Worm (Caenorhabditis elegans) whole organism, late embryonic: ENCODE measurements around the gene clec-55.

ENCODE experiments used
- K02D7.2 ChIP-seq: sonication (generic microtip); optimal IDR thresholded peaks from 2 replicates; lab custom pipeline; 2017; ENCODE audit warnings: mild to moderate bottlenecking, missing genetic modification characterization, missing compliant biosample characterization
- Y22D7AL.16 ChIP-seq: sonication (generic microtip); optimal IDR thresholded peaks from 2 replicates; lab custom pipeline; 2016; ENCODE audit warnings: missing genetic modification characterization, missing compliant biosample characterization
- ahr-1 ChIP-seq: sonication (generic microtip); optimal IDR thresholded peaks from 2 replicates; lab custom pipeline; 2016; ENCODE audit warnings: missing genetic modification characterization, missing compliant biosample characterization
- ama-1 ChIP-seq: fragments of 150-350 bp; optimal IDR thresholded peaks from 2 replicates; lab custom pipeline; 2014
- ceh-14 ChIP-seq: sonication (generic microtip); optimal IDR thresholded peaks from 2 replicates; lab custom pipeline; 2016; ENCODE audit warnings: missing genotype, missing genetic modification characterization, missing compliant biosample characterization
- ceh-18 ChIP-seq: sonication (generic microtip); optimal IDR thresholded peaks from 2 replicates; lab custom pipeline; 2016; ENCODE audit warnings: missing genetic modification characterization, missing compliant biosample characterization
- ceh-19 ChIP-seq: fragments of 200-800 bp; sonication (Bioruptor generic); optimal IDR thresholded peaks from 2 replicates; lab custom pipeline; 2018; ENCODE audit warnings: mild to moderate bottlenecking, missing genetic modification characterization, missing compliant biosample characterization
- ceh-2 ChIP-seq: sonication (generic microtip); optimal IDR thresholded peaks from 2 replicates; lab custom pipeline; 2016; ENCODE audit warnings: missing genotype, missing genetic modification characterization, missing compliant biosample characterization
- ceh-22 ChIP-seq: sonication (generic microtip); optimal IDR thresholded peaks from 2 replicates; lab custom pipeline; 2017; ENCODE audit warnings: missing biosample characterization, missing genetic modification characterization
- ceh-30 ChIP-seq: fragments of 150-350 bp; optimal IDR thresholded peaks from 2 replicates; lab custom pipeline; 2014; ENCODE audit warnings: missing biosample characterization, missing genetic modification characterization
- ceh-31 ChIP-seq: sonication (generic microtip); optimal IDR thresholded peaks from 2 replicates; lab custom pipeline; 2016; ENCODE audit warnings: missing genetic modification characterization, missing compliant biosample characterization
- ceh-34 ChIP-seq: sonication (generic microtip); optimal IDR thresholded peaks from 2 replicates; lab custom pipeline; 2016; ENCODE audit warnings: mild to moderate bottlenecking, missing genetic modification characterization, missing compliant biosample characterization
- ceh-45 ChIP-seq: fragments of 200-800 bp; sonication (Bioruptor generic); IDR thresholded peaks from 2 replicates; pipeline ENCODE4 v1.3.6; 2022; ENCODE audit warnings: missing genetic modification reagents, missing genetic modification characterization, missing compliant biosample characterization
- ceh-6 ChIP-seq: fragments of 200-800 bp; sonication (Bioruptor generic); optimal IDR thresholded peaks from 2 replicates; lab custom pipeline; 2018; ENCODE audit warnings: mild to moderate bottlenecking, missing genetic modification characterization, missing compliant biosample characterization
- ceh-9 ChIP-seq: sonication (generic microtip); optimal IDR thresholded peaks from 2 replicates; lab custom pipeline; 2016; ENCODE audit warnings: mild to moderate bottlenecking, missing genetic modification characterization, inconsistent platforms, missing compliant biosample characterization
- dve-1 ChIP-seq: sonication (generic microtip); optimal IDR thresholded peaks from 2 replicates; lab custom pipeline; 2017; ENCODE audit warnings: antibody characterized with exemption, mild to moderate bottlenecking, missing genetic modification characterization, missing compliant biosample characterization
- ets-4 ChIP-seq: sonication (generic microtip); optimal IDR thresholded peaks from 2 replicates; lab custom pipeline; 2016; ENCODE audit warnings: missing genetic modification characterization, missing compliant biosample characterization
- fax-1 ChIP-seq: sonication (generic microtip); optimal IDR thresholded peaks from 2 replicates; lab custom pipeline; 2016; ENCODE audit warnings: missing genotype, missing genetic modification characterization, missing compliant biosample characterization
- fkh-10 ChIP-seq: fragments of 150-350 bp; optimal IDR thresholded peaks from 2 replicates; lab custom pipeline; 2014; ENCODE audit warnings: missing biosample characterization, missing genetic modification reagents, missing genetic modification characterization
- fkh-6 ChIP-seq: sonication (generic microtip); optimal IDR thresholded peaks from 2 replicates; lab custom pipeline; 2016; ENCODE audit warnings: missing genetic modification characterization, missing compliant biosample characterization
- hlh-13 ChIP-seq: fragments of 200-800 bp; sonication (Bioruptor generic); optimal IDR thresholded peaks from 2 replicates; lab custom pipeline; 2018; ENCODE audit warnings: mild to moderate bottlenecking, missing genetic modification characterization, missing compliant biosample characterization
- hlh-30 ChIP-seq: sonication (generic microtip); optimal IDR thresholded peaks from 2 replicates; lab custom pipeline; 2017; ENCODE audit warnings: antibody characterized with exemption, missing genetic modification characterization, missing compliant biosample characterization; ENCODE audit not compliant: insufficient read depth
- hlh-6 ChIP-seq: sonication (generic microtip); optimal IDR thresholded peaks from 2 replicates; lab custom pipeline; 2016; ENCODE audit warnings: missing genotype, missing genetic modification characterization, missing compliant biosample characterization
- hlh-8 ChIP-seq: sonication (generic microtip); optimal IDR thresholded peaks from 2 replicates; lab custom pipeline; 2016; ENCODE audit warnings: missing genotype, missing genetic modification characterization, missing compliant biosample characterization
- madf-2 ChIP-seq: sonication (generic microtip); optimal IDR thresholded peaks from 2 replicates; lab custom pipeline; 2017; ENCODE audit warnings: missing genetic modification characterization, missing compliant biosample characterization
- nfya-1 ChIP-seq: sonication (generic microtip); optimal IDR thresholded peaks from 2 replicates; lab custom pipeline; 2017; ENCODE audit warnings: missing genetic modification characterization, mild to moderate bottlenecking, missing compliant biosample characterization, antibody characterized with exemption, moderate library complexity
- nhr-232 ChIP-seq: sonication (generic microtip); optimal IDR thresholded peaks from 2 replicates; lab custom pipeline; 2016; ENCODE audit warnings: missing genetic modification characterization, missing compliant biosample characterization
- npax-4 ChIP-seq: sonication (generic microtip); optimal IDR thresholded peaks from 2 replicates; lab custom pipeline; 2016; ENCODE audit warnings: missing genetic modification characterization, missing compliant biosample characterization
- pag-3 ChIP-seq: sonication (generic microtip); optimal IDR thresholded peaks from 2 replicates; lab custom pipeline; 2016; ENCODE audit warnings: missing compliant biosample characterization, missing genetic modification characterization, borderline replicate concordance
- pat-9 ChIP-seq: fragments of 200-800 bp; sonication (Bioruptor generic); optimal IDR thresholded peaks from 2 replicates; lab custom pipeline; 2018; ENCODE audit warnings: mild to moderate bottlenecking, missing genetic modification characterization, moderate library complexity, missing compliant biosample characterization
- pax-1 ChIP-seq: fragments of 150-350 bp; optimal IDR thresholded peaks from 2 replicates; lab custom pipeline; 2014; ENCODE audit warnings: missing biosample characterization, missing genetic modification characterization
- pha-4 ChIP-seq: fragments of 150-350 bp; optimal IDR thresholded peaks from 2 replicates; lab custom pipeline; 2018; ENCODE audit warnings: missing biosample characterization, missing genetic modification reagents, missing genetic modification characterization
- pqm-1 ChIP-seq: sonication (generic microtip); optimal IDR thresholded peaks from 2 replicates; lab custom pipeline; 2016; ENCODE audit warnings: missing genetic modification characterization, missing compliant biosample characterization
- pros-1 ChIP-seq: fragments of 150-350 bp; optimal IDR thresholded peaks from 2 replicates; lab custom pipeline; 2014; ENCODE audit warnings: missing biosample characterization, missing genetic modification reagents, missing genetic modification characterization
- ref-2 ChIP-seq: sonication (generic microtip); optimal IDR thresholded peaks from 2 replicates; lab custom pipeline; 2016; ENCODE audit warnings: missing genetic modification characterization, missing compliant biosample characterization
- rnt-1 ChIP-seq: sonication (generic microtip); optimal IDR thresholded peaks from 2 replicates; lab custom pipeline; 2016; ENCODE audit warnings: missing genetic modification characterization, missing compliant biosample characterization
- sox-2 ChIP-seq: fragments of 200-800 bp; sonication (Bioruptor generic); IDR thresholded peaks from 2 replicates; pipeline ENCODE4 v1.3.6; 2022; ENCODE audit warnings: missing genetic modification reagents, missing genetic modification characterization, missing compliant biosample characterization
- unc-3 ChIP-seq, 2 experiments: fragments of 200-800 bp in 1 of 2; sonication (Bioruptor generic) in 1 of 2; sonication (generic microtip) in 1 of 2; conservative IDR thresholded peaks in 1 of 2; optimal IDR thresholded peaks in 1 of 2; 2 replicates each; pipeline versions ENCODE4 v1.3.6 to Lab custom; 2016 to 2022; ENCODE audit warnings: missing compliant biosample characterization in 2 of 2, missing genetic modification characterization in 2 of 2, missing genetic modification reagents in 1 of 2
- zip-5 ChIP-seq: sonication (generic microtip); optimal IDR thresholded peaks from 2 replicates; lab custom pipeline; 2016; ENCODE audit warnings: missing genetic modification characterization, missing compliant biosample characterization

Gene clec-55

DNA sequence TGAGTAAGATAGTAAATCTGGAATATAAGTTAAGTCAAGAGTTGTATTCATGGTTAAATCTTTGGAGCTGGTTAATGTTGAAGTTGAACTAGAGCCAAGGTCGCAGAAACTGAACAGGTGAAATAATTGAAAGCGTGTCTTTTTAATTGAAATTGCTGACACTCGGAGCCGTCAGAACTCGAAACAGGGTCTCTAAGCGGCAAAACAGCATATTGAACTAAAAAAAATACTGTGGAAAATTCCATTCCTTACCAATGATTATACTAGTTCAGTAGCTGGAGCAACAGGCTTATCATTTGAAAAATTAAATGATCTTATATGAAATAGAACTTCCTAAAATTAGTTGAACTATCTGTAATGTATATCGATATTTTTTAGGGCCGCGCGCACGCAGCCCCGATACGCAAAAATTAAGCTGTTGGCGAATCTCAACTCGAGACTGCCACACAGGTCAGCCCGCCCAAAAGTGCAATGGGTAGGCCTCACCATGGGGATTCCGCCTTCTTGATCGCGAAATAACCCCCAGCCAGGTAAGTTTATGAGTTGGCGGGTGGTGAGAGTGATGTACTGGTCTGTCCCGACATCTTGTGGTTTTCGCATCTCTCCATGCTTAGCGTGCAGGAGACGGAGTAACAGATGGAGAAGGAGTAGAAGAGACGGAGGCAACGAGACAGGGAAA, 10.7 kb upstream of the clec-55 start, which contains the start of gene srz-97:
srz-97 (minus strand) TSS at position 51 of the 679 bp plus-strand sequence.
- no peak for TF ChIP-seq npax-4 (tag; lab: Kevin White, UChicago)
- TF ChIP-seq dve-1 (tag; lab: Kevin White, UChicago) = no peak
- no peak for TF ChIP-seq pha-4 (tag; lab: Kevin White, UChicago)
- no peak for TF ChIP-seq ceh-30 (tag; lab: Kevin White, UChicago)
- no peak for TF ChIP-seq ceh-45 (GFP tag; lab: Robert Waterston, UW)
- TF ChIP-seq ceh-34 (tag; lab: Kevin White, UChicago) = no peak
- no peak for TF ChIP-seq fax-1 (tag; lab: Kevin White, UChicago)
- TF ChIP-seq ceh-19 (GFP tag; lab: Kevin White, UChicago) = no peak
- no peak for TF ChIP-seq nhr-232
- no peak for TF ChIP-seq unc-3 (GFP tag; conservative IDR thresholded peaks at IDR 0.05; lab: Robert Waterston, UW)
- no peak for TF ChIP-seq unc-3 (tag; optimal IDR thresholded peaks at IDR 0.05; lab: Kevin White, UChicago)
- TF ChIP-seq hlh-6 = no peak
- TF ChIP-seq, all 69 proteins: peak for 0

DNA sequence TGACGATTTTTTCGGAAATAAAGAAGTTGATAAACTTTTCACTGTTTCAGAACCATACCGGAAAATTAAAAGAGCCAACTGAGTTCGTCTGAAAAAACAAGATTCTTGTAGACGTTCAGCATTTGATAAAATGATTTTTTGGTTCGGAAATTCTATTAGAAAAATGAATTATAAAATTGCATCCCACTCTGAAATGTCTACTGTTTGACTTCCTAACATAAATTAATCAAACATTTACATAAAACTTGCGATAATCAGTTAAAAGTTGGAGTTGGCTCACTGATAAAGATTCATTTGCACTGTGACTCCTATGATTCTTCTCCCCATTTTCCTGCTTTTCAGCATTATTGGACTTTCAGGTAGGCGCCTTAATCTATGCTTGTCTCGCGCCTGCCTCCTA, 10.1 kb upstream of the clec-55 start, which contains the start of gene clec-57:
clec-57 (plus strand) TSS at position 301 of the 400 bp plus-strand sequence.
- no peak for TF ChIP-seq pros-1 (tag; lab: Kevin White, UChicago)
- TF ChIP-seq ceh-45 (GFP tag; lab: Robert Waterston, UW) = no peak
- no peak for TF ChIP-seq fkh-6 (tag; lab: Kevin White, UChicago)
- TF ChIP-seq nfya-1 (tag; lab: Kevin White, UChicago) = no peak
- no peak for TF ChIP-seq pax-1 (tag; lab: Kevin White, UChicago)
- no peak for TF ChIP-seq ceh-30 (tag; lab: Kevin White, UChicago)
- TF ChIP-seq sox-2 (GFP tag; lab: Robert Waterston, UW) = no peak
- TF ChIP-seq ceh-9 (tag; lab: Kevin White, UChicago) = no peak
- TF ChIP-seq pag-3 (tag; lab: Kevin White, UChicago) = no peak
- no peak for TF ChIP-seq hlh-30 (tag; lab: Kevin White, UChicago)

DNA sequence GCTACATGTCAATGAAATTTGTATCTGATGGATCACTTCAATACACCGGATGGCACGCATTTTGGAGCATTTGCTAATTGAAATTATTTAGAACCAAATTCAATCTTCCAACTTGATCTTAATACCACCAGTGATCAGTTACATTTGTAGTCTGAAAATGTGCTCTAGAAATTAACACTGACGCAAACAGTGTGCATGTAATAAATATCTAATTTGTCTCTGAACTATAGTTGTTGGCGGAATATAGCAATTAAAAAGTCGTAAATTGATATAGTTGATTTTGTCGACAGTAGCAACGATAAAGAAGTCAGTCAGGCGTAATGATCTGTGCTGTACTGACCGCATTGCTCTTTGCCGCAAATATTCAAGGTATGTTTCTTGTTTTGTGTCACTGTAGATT, 6.8 kb upstream of the clec-55 start, which contains the start of gene clec-227:
clec-227 (plus strand) TSS at position 301 of the 400 bp plus-strand sequence.
- TF ChIP-seq fkh-10 (GFP tag; lab: Kevin White, UChicago) = no peak
- no peak for TF ChIP-seq ahr-1 (tag; lab: Kevin White, UChicago)
- TF ChIP-seq hlh-13 (GFP tag; lab: Kevin White, UChicago) = no peak
- TF ChIP-seq madf-2 (tag; lab: Kevin White, UChicago) = no peak
- TF ChIP-seq pqm-1 (tag; lab: Kevin White, UChicago) = no peak
- TF ChIP-seq K02D7.2 (tag; lab: Kevin White, UChicago) = no peak
- TF ChIP-seq dve-1 (tag; lab: Kevin White, UChicago) = no peak
- no peak for TF ChIP-seq zip-5 (tag; lab: Kevin White, UChicago)
- no peak for TF ChIP-seq rnt-1 (tag; lab: Kevin White, UChicago)
- TF ChIP-seq ref-2 (tag; lab: Kevin White, UChicago) = no peak
- no peak for TF ChIP-seq ceh-14 (tag; lab: Kevin White, UChicago)
- TF ChIP-seq hlh-30 (tag; lab: Kevin White, UChicago) = no peak
- TF ChIP-seq nhr-232 = no peak
- no peak for TF ChIP-seq hlh-8 (tag; lab: Kevin White, UChicago)
- no peak for TF ChIP-seq ets-4 (tag; lab: Kevin White, UChicago)

DNA sequence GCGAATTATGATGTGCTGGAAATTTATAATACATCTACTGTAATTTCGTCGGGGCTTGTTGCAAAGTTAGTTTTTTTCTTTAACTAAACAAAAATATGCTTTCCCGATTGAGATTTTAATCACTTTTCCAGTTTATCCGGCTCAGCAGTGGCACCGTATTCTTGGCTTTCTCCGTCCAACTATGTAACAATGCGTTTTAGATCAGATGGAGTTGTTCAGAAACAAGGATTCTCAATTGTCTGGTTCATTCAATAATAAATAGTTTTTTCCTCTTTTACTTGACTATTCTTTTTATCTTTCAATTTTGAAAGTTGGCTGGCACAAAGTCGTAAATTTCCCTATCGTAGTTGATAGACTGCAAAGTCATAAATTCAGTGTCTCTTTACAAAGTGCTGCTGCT, 5.0 kb upstream of the clec-55 start, which contains the start of gene clec-56:
clec-56 (plus strand) TSS at position 301 of the 400 bp plus-strand sequence.
- TF ChIP-seq fkh-10 (GFP tag; lab: Kevin White, UChicago) (no peak), ama-1 (lab: Kevin White, UChicago) (no peak), fkh-6 (tag; lab: Kevin White, UChicago) (no peak), ceh-31 (no peak), ceh-18 (tag; lab: Kevin White, UChicago) (no peak), ahr-1 (tag; lab: Kevin White, UChicago) (no peak), ceh-9 (tag; lab: Kevin White, UChicago) (no peak), ceh-30 (tag; lab: Kevin White, UChicago) (no peak), ceh-6 (GFP tag; lab: Kevin White, UChicago) (no peak), pat-9 (tag; lab: Kevin White, UChicago) (no peak), ceh-45 (GFP tag; lab: Robert Waterston, UW) (no peak), pqm-1 (tag; lab: Kevin White, UChicago) (no peak), ceh-2 (no peak), pag-3 (tag; lab: Kevin White, UChicago) (no peak), pax-1 (tag; lab: Kevin White, UChicago) (no peak), hlh-6 (no peak), ceh-22 (tag; lab: Kevin White, UChicago) (no peak), Y22D7AL.16 (tag; lab: Kevin White, UChicago) (no peak)
